Worm (Caenorhabditis elegans) whole organism, L1 larva: Measurements from ENCODE around the gene vkmt-1.

ENCODE experiments used
- nhr-28 ChIP-seq: fragments of 150-350 bp; optimal IDR thresholded peaks from 2 replicates; lab custom pipeline; 2014; ENCODE audit warnings: missing biosample characterization, missing genetic modification characterization
- nhr-90 ChIP-seq: sonication (generic microtip); optimal IDR thresholded peaks from 2 replicates; lab custom pipeline; 2016; ENCODE audit warnings: mild to moderate bottlenecking, missing genetic modification characterization, missing compliant biosample characterization; ENCODE audit not compliant: poor library complexity
- ztf-11 ChIP-seq, 2 experiments: sonication (generic microtip); optimal IDR thresholded peaks; 2 replicates each; lab custom pipeline; 2016 to 2017; ENCODE audit warnings: missing genetic modification characterization in 2 of 2, missing biosample characterization in 1 of 2, missing compliant biosample characterization in 1 of 2

DNA sequence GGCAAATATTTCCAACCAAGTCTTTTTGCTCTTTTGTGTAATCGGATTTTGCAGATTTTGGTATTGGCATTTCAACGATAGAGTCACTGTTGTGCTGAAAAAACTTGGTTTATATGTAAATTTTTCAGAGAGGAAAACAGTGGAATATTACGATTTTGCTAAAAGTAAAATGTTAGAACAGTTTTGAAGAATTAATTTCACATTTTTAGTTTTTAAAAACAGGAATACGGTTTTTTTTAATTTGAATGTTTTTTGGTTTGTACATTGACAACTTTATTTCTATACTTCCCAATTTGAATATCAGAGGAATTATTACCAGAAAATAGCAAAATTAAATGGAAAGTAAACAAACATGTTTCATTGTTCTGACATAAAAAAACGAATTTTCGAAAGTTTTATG, 25.9 kb upstream of the vkmt-1 start, which contains the start of gene dnj-26:
- no peak for TF ChIP-seq nhr-28 (tag; lab: Kevin White, UChicago)
- no peak for TF ChIP-seq ztf-11 (tag; optimal IDR thresholded peaks at IDR 0.05; lab: Kevin White, UChicago)
- TF ChIP-seq nhr-90, result no peak
